Fruit fly (Drosophila melanogaster) whole organism, adult: ENCODE results near the gene Mob3.

Experiments
- CG11617 ChIP-seq: fragments of 200-800 bp; sonication (Bioruptor generic); optimal IDR thresholded peaks from 2 replicates; lab custom pipeline; 2017; ENCODE audit warnings: mild to moderate bottlenecking, missing biosample characterization, missing genetic modification reagents, missing genetic modification characterization
- CG12768 ChIP-seq: fragments of 200-800 bp; sonication (Bioruptor generic); optimal IDR thresholded peaks from 2 replicates; lab custom pipeline; 2017; ENCODE audit warnings: missing biosample characterization, missing genetic modification characterization, mild to moderate bottlenecking, moderate library complexity, missing genetic modification reagents
- CG14711 ChIP-seq: fragments of 200-800 bp; sonication (Bioruptor generic); optimal IDR thresholded peaks from 2 replicates; lab custom pipeline; 2018; ENCODE audit warnings: missing biosample characterization, mild to moderate bottlenecking, missing genetic modification characterization, moderate library complexity
- CG1620 ChIP-seq: fragments of 200-800 bp; sonication (Bioruptor generic); optimal IDR thresholded peaks from 2 replicates; lab custom pipeline; 2016; ENCODE audit warnings: missing biosample characterization, missing genetic modification characterization
- CG33017 ChIP-seq: fragments of 200-800 bp; sonication (Bioruptor generic); optimal IDR thresholded peaks from 2 replicates; lab custom pipeline; 2018; ENCODE audit warnings: missing biosample characterization, mild to moderate bottlenecking, missing genetic modification characterization, moderate library complexity
- CG5204 ChIP-seq: fragments of 200-800 bp; sonication (Bioruptor generic); optimal IDR thresholded peaks from 2 replicates; lab custom pipeline; 2016; ENCODE audit warnings: missing biosample characterization, missing genetic modification characterization
- CG7045 ChIP-seq: fragments of 200-800 bp; sonication (Bioruptor generic); optimal IDR thresholded peaks from 2 replicates; lab custom pipeline; 2017; ENCODE audit warnings: missing biosample characterization, mild to moderate bottlenecking, missing genetic modification characterization
- CG7101 ChIP-seq: fragments of 200-800 bp; sonication (Bioruptor generic); optimal IDR thresholded peaks from 2 replicates; lab custom pipeline; 2018; ENCODE audit warnings: missing biosample characterization, mild to moderate bottlenecking, missing genetic modification characterization, moderate library complexity
- Clk ChIP-seq: fragments of 200-800 bp; sonication (Bioruptor generic); optimal IDR thresholded peaks from 2 replicates; lab custom pipeline; 2017; ENCODE audit warnings: missing biosample characterization, missing genetic modification characterization
- Crg-1 ChIP-seq: fragments of 200-800 bp; sonication (Bioruptor generic); optimal IDR thresholded peaks from 2 replicates; lab custom pipeline; 2016; ENCODE audit warnings: missing biosample characterization, missing genetic modification characterization
- Hr96 ChIP-seq: fragments of 200-800 bp; sonication (Bioruptor generic); optimal IDR thresholded peaks from 2 replicates; lab custom pipeline; 2016; ENCODE audit warnings: missing biosample characterization, missing genetic modification characterization
- Mnt ChIP-seq: fragments of 200-800 bp; sonication (Bioruptor generic); optimal IDR thresholded peaks from 2 replicates; lab custom pipeline; 2016; ENCODE audit warnings: missing biosample characterization, mild to moderate bottlenecking, missing genetic modification characterization
- bab1 ChIP-seq: fragments of 200-800 bp; sonication (Bioruptor generic); optimal IDR thresholded peaks from 3 replicates; lab custom pipeline; 2019; ENCODE audit warnings: missing biosample characterization, mild to moderate bottlenecking, missing genetic modification characterization, moderate library complexity
- cic ChIP-seq: fragments of 200-800 bp; sonication (Bioruptor generic); optimal IDR thresholded peaks from 2 replicates; lab custom pipeline; 2017; ENCODE audit warnings: missing biosample characterization, mild to moderate bottlenecking, missing genetic modification characterization, moderate library complexity
- cnc ChIP-seq, 2 experiments: fragments of >200 bp; optimal IDR thresholded peaks; 2 replicates each; lab custom pipeline; 2017
- kay ChIP-seq: fragments of 200-800 bp; sonication (Bioruptor generic); peaks from one replicate; lab custom pipeline; 2016; ENCODE audit warnings: missing biosample characterization, missing genetic modification characterization, borderline replicate concordance
- ovo ChIP-seq: fragments of 200-800 bp; sonication (Bioruptor generic); optimal IDR thresholded peaks from 2 replicates; lab custom pipeline; 2016; ENCODE audit warnings: missing biosample characterization, missing genetic modification characterization
- pad ChIP-seq: fragments of 200-800 bp; sonication (Bioruptor generic); optimal IDR thresholded peaks from 3 replicates; lab custom pipeline; 2017; ENCODE audit warnings: missing biosample characterization, missing genetic modification characterization, mild to moderate bottlenecking, moderate library complexity, missing genetic modification reagents
- tj ChIP-seq: fragments of 200-800 bp; sonication (Bioruptor generic); optimal IDR thresholded peaks from 3 replicates; lab custom pipeline; 2017; ENCODE audit warnings: missing biosample characterization, mild to moderate bottlenecking, missing genetic modification characterization, moderate library complexity
- toe ChIP-seq: fragments of 200-800 bp; sonication (Bioruptor generic); optimal IDR thresholded peaks from 2 replicates; lab custom pipeline; 2016; ENCODE audit warnings: missing biosample characterization, missing genetic modification characterization

Mob3 gene

DNA sequence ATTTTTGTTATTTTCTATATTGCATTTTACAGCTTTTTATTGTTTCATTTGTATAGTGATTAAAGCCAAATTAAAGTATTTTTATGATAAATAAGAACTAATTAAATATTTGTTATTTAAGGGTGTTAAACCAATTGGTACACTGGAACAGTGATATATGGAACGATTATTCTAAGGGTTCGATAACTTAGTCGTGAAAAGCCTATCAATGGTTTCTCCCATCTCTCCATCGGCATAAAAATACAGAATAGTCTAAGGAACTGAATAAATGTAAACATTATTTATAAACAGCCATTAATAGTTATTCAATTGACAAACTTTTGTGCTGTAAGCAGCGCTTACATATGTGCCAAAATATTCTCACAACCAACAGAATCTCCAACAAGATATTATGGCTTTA lies at the start of gene Mob3:
Gene Mob3 (plus strand): TSS at position 208 of the 400 bp plus-strand sequence.
- TF ChIP-seq Mnt (no peak), kay (GFP tag; lab: Kevin White, UChicago) (peak; percentile 41), ovo (no peak), CG7045 (GFP tag; lab: Kevin White, UChicago) (no peak), CG11617 (no peak), CG7101 (tag; lab: Kevin White, UChicago) (peak; percentile 28), CG12768 (no peak), CG5204 (GFP tag; lab: Kevin White, UChicago) (no peak), tj (GFP tag; lab: Kevin White, UChicago) (no peak), CG14711 (tag; lab: Kevin White, UChicago) (peak; percentile 37), CG1620 (GFP tag; lab: Kevin White, UChicago) (no peak), Clk (no peak), Hr96 (GFP tag; lab: Kevin White, UChicago) (no peak), cnc (optimal IDR thresholded peaks at IDR 0.05; lab: Kevin White, UChicago) (no peak)

DNA sequence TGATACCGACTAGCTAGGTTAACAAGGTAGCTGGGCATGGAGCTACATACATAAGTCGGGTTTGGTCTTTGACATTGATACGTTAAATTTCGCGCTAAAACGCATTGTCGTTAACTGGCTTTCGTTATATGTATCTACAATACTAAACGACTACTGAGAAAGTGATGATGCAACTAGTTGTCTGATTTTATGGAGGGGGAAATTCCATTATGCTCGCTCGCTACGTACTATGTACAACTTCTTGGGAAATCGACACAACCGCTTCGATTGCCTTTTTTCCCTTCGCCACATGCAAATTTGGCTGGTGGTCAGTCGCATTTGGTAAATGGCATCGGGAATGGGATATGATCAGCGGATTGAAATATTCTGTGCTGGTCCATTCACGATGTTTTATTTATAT lies 45.1 kb upstream of the Mob3 start:
- TF ChIP-seq kay (GFP tag; lab: Kevin White, UChicago) (no peak), tj (GFP tag; lab: Kevin White, UChicago) (peak; percentile 77), CG5204 (GFP tag; lab: Kevin White, UChicago) (no peak), CG33017 (tag; lab: Kevin White, UChicago) (no peak)

DNA sequence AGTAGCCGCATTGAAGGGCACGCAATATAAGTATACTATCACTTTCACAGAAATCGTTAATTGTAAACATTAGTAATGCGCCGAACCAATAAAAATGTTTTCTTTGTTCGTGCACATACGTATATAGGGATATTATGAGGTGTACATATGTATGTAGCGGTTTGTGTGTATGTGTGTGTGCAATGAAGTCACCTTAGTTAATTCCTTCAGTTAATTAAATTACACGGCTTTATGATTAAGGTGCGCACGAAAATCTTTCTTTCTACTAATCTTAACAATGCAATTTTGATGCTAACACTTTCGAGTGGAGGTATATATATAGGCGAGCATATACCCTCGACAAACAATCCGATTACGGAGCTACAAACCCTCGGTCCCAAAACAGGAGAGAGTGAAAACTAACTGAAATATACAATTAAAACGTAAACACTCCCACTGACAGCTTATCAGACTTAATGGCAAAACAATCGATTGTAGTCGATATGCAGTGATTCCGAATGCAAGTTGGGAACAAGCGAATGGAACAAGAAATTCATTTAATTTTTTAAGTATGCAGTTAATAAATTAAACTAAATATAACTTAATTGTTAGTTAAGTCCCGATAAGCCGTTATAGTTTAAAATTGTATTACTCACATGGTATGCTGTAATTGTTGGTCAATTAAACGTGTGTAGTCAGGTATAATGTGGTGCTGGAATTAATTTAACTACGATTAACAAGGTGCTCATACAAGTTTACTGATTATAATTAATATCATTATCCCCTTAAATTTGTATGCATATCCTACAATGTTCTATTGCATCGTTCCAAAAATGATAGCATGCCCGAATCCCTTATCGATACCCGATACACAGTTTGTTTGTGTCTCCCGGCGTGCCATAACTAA lies 44.4 kb upstream of the Mob3 start, which contains the start of the genes Npc1a and Prosalpha6:
Gene Npc1a (minus strand): TSS at position 716 of the 886 bp plus-strand sequence.
Gene Prosalpha6 (plus strand): TSS at position 851 of the 886 bp plus-strand sequence.
- TF ChIP-seq ovo (no peak), pad (GFP tag; lab: Kevin White, UChicago) (peak; percentile 39), CG33017 (tag; lab: Kevin White, UChicago) (no peak), CG12768 (peak; percentile 52), bab1 (peak; percentile 44), CG14711 (tag; lab: Kevin White, UChicago) (no peak), cic (peak; percentile 37), cnc (optimal IDR thresholded peaks at IDR 0.05; lab: Kevin White, UChicago) (no peak), kay (GFP tag; lab: Kevin White, UChicago) (peak; percentile 72), Hr96 (GFP tag; lab: Kevin White, UChicago) (no peak), CG11617 (no peak), CG5204 (GFP tag; lab: Kevin White, UChicago) (no peak), Crg-1 (GFP tag; lab: Kevin White, UChicago) (no peak), CG7045 (GFP tag; lab: Kevin White, UChicago) (peak; percentile 3), toe (GFP tag; lab: Kevin White, UChicago) (no peak), tj (GFP tag; lab: Kevin White, UChicago) (peak; percentile 4), CG1620 (GFP tag; lab: Kevin White, UChicago) (no peak), Mnt (no peak), CG7101 (tag; lab: Kevin White, UChicago) (no peak), Clk (no peak)

DNA sequence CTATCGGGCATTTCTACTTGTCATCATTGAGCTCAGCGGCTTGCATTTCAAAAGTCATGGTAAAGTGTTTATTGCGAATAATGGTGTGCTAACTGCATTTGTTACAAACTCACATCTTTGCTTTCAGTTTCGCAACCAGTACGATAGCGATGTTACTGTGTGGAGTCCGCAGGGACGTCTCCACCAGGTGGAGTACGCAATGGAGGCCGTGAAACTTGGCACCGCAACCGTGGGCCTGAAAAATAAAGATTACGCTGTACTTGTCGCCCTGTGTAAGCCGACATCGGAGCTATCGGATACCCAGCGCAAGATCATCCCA lies 43.8 kb upstream of the Mob3 start:
- TF ChIP-seq CG14711 (tag; lab: Kevin White, UChicago), result no peak
- peak; percentile 88 to 92 for TF ChIP-seq cnc (optimal IDR thresholded peaks at IDR 0.05; lab: Kevin White, UChicago)

DNA sequence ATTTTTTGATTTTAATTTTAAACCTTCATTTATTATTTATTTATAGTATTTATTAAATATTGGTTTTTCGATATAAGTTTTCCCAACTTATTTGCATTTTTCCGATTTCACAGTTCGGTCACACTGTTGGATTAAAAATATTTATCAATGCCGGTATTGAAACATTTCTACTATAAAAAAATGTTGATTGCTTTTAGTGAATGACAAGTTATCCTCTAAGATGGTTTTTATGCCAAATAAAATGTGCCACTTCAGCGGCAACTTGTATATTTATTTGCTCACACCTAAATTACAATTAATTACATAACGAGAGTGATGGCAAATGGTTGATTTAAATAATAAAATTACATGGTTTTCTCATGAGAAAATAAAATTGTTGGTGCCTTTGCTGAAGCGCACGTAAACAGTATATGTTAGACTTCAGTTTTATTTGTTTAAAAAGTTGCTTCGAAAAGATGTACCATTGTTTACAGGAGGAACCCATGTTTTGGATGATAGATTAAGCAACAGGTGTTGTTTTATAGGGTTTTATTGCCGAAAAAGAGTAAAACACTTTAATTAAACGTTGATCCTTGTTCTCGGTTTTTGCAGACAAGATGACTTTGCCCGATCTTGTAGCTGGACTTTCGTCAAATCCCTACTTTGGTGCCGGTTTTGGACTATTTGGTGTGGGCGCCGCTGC lies 42.4 kb upstream of the Mob3 start, which contains the start of gene Bcs1:
Gene Bcs1 (plus strand): TSS at position 108 of the 682 bp plus-strand sequence.
- TF ChIP-seq kay (GFP tag; lab: Kevin White, UChicago) (peak; percentile 92), ovo (no peak)

DNA sequence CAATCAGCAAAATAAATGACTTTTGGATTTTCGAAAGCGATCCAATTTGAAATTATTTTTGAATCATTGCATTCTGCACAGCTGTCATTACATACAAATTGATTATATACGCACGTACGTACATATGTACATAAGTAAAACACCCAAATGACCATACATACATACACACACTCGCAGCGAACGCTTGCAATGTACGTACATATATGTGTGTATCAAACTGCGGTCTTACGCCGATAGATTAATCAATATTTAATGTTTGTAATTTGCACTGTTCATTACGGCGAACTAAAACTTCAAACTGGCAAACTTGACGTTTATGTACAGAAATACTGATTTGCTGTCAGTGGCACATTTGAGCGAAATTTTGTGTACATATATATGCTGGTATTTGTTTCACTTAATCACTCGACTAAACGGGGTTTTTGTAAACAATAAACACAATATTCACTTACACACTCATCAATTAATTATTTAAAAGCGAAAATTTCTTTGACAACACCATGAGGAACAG lies 38.9 kb upstream of the Mob3 start:
- peak; percentile 80 for TF ChIP-seq kay (GFP tag; lab: Kevin White, UChicago)
- no peak for TF ChIP-seq bab1

DNA sequence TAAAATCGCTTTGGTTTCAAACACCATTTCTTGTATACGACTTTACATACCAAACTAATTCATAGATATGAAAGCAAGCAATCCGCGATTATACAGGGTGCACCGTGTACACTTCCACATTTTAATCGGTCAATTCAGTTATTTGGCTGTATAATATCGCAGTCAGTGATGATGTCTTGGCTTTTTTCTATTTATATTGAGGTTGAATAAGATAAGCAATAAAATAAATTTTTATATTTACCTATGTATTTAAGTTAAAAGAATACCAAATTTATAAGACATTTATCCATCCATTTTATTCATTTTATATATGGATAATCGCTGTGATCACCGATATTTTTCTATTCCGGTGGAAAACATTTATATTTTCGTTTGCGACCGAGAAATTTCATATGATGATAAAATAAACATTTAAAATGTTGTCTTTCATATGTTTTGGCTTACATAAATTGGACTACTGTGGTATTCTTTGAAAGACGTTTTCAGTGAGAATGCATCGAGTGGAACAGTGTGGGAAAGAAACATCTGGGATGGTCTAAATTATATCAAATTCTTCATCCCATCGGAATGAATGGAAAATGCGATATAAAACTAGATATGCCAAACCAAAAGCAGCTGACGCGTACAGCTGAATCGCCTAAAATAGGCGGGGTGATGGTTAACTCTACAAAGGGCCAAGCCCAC lies 38.3 kb upstream of the Mob3 start, which contains the start of gene CG5708:
Gene CG5708 (minus strand): TSS at position 85 of the 684 bp plus-strand sequence.
- TF ChIP-seq cic (no peak), toe (GFP tag; lab: Kevin White, UChicago) (no peak), Hr96 (GFP tag; lab: Kevin White, UChicago) (no peak), CG33017 (tag; lab: Kevin White, UChicago) (no peak), CG11617 (peak; percentile 17), CG12768 (peak; percentile 2), CG5204 (GFP tag; lab: Kevin White, UChicago) (no peak), Clk (no peak), pad (GFP tag; lab: Kevin White, UChicago) (peak; percentile 14), bab1 (peak; percentile 48), tj (GFP tag; lab: Kevin White, UChicago) (peak; percentile 19), CG14711 (tag; lab: Kevin White, UChicago) (peak; percentile 14), ovo (no peak), CG7045 (GFP tag; lab: Kevin White, UChicago) (no peak), CG7101 (tag; lab: Kevin White, UChicago) (peak; percentile 29), Crg-1 (GFP tag; lab: Kevin White, UChicago) (peak; percentile 33), cnc (optimal IDR thresholded peaks at IDR 0.05; lab: Kevin White, UChicago) (no peak), kay (GFP tag; lab: Kevin White, UChicago) (no peak), Mnt (peak; percentile 40), CG1620 (GFP tag; lab: Kevin White, UChicago) (peak; percentile 26)
